Fruit fly (Drosophila melanogaster) whole organism, embryonic: ENCODE data around the gene Gss1.

ENCODE experiments used
- Asciz ChIP-seq: fragments of 200-800 bp; sonication (Bioruptor generic); optimal IDR thresholded peaks from 2 replicates; lab custom pipeline; 2017; ENCODE audit warnings: missing biosample characterization, mild to moderate bottlenecking, missing genetic modification characterization, missing genetic modification reagents
- C15 ChIP-seq: fragments of 200-800 bp; sonication (Bioruptor generic); IDR thresholded peaks from 3 replicates; pipeline ENCODE4 v1.3.6; 2022; ENCODE audit warnings: missing biosample characterization, missing genetic modification characterization
- CG11456 ChIP-seq: fragments of 200-800 bp; sonication (Bioruptor generic); IDR thresholded peaks from 3 replicates; pipeline ENCODE4 v1.3.6; 2022; ENCODE audit warnings: missing biosample characterization, missing genetic modification characterization
- CG12299 ChIP-seq: fragments of 200-800 bp; sonication (Bioruptor generic); optimal IDR thresholded peaks from 2 replicates; lab custom pipeline; 2018; ENCODE audit warnings: missing biosample characterization, mild to moderate bottlenecking, missing genetic modification characterization
- CG13287 ChIP-seq: fragments of 200-800 bp; sonication (Bioruptor generic); IDR thresholded peaks from 2 replicates; pipeline ENCODE4 v1.3.6; 2022; ENCODE audit warnings: missing biosample characterization, missing genetic modification characterization; ENCODE audit not compliant: partially characterized antibody
- CG1603 ChIP-seq: fragments of 200-800 bp; sonication (Bioruptor generic); optimal IDR thresholded peaks from 2 replicates; lab custom pipeline; 2019; ENCODE audit warnings: missing biosample characterization, mild to moderate bottlenecking, missing genetic modification characterization, moderate library complexity
- CG17328 ChIP-seq: fragments of 200-800 bp; sonication (Bioruptor generic); IDR thresholded peaks from 2 replicates; pipeline ENCODE4 v1.3.6; 2022; ENCODE audit warnings: missing biosample characterization, missing genetic modification characterization
- CG2129 ChIP-seq: fragments of 200-800 bp; sonication (Bioruptor generic); IDR thresholded peaks from 2 replicates; pipeline ENCODE4 v1.3.6; 2022; ENCODE audit warnings: missing biosample characterization, missing genetic modification characterization; ENCODE audit not compliant: partially characterized antibody
- CG31388 ChIP-seq: fragments of 200-800 bp; sonication (Bioruptor generic); optimal IDR thresholded peaks from 2 replicates; lab custom pipeline; 2016; ENCODE audit warnings: missing biosample characterization, missing genetic modification characterization
- CG33213 ChIP-seq: fragments of 200-800 bp; sonication (Bioruptor generic); optimal IDR thresholded peaks from 3 replicates; lab custom pipeline; 2016; ENCODE audit warnings: missing biosample characterization, missing genetic modification characterization
- Camta ChIP-seq: fragments of 200-800 bp; sonication (Bioruptor generic); optimal IDR thresholded peaks from 2 replicates; lab custom pipeline; 2016; ENCODE audit warnings: missing biosample characterization, missing genetic modification characterization
- Dek ChIP-seq: fragments of 200-800 bp; sonication (Bioruptor generic); optimal IDR thresholded peaks from 3 replicates; lab custom pipeline; 2019; ENCODE audit warnings: missing biosample characterization, mild to moderate bottlenecking, missing genetic modification characterization, moderate library complexity
- Doc2 ChIP-seq: fragments of 200-800 bp; sonication (Bioruptor generic); IDR thresholded peaks from 2 replicates; pipeline ENCODE4 v1.3.6; 2022; ENCODE audit warnings: missing biosample characterization, missing genetic modification characterization
- Dp ChIP-seq: fragments of 200-800 bp; sonication (Bioruptor generic); optimal IDR thresholded peaks from 2 replicates; lab custom pipeline; 2018; ENCODE audit warnings: missing biosample characterization, mild to moderate bottlenecking, missing genetic modification characterization, moderate library complexity
- Gsc ChIP-seq: fragments of 200-800 bp; sonication (Bioruptor generic); IDR thresholded peaks from 2 replicates; pipeline ENCODE4 v1.3.6; 2022; ENCODE audit warnings: missing biosample characterization, missing genetic modification characterization
- HLHmδ ChIP-seq: fragments of 200-800 bp; sonication (Bioruptor generic); optimal IDR thresholded peaks from 2 replicates; lab custom pipeline; 2018; ENCODE audit warnings: missing biosample characterization, mild to moderate bottlenecking, missing genetic modification characterization, moderate library complexity
- Kr ChIP-seq: fragments of 200-800 bp; sonication (Bioruptor generic); optimal IDR thresholded peaks from 2 replicates; lab custom pipeline; 2017; ENCODE audit warnings: missing biosample characterization, mild to moderate bottlenecking, missing genetic modification characterization
- MESR4 ChIP-seq: fragments of 200-800 bp; sonication (Bioruptor generic); optimal IDR thresholded peaks from 2 replicates; lab custom pipeline; 2018; ENCODE audit warnings: missing biosample characterization, mild to moderate bottlenecking, missing genetic modification characterization, moderate library complexity
- Med ChIP-seq: fragments of 200-800 bp; sonication (Bioruptor generic); peaks from one replicate; lab custom pipeline; 2016; ENCODE audit warnings: missing biosample characterization, missing genetic modification characterization, mild to moderate bottlenecking, inconsistent platforms, moderate library complexity
- NK7.1 ChIP-seq: fragments of 200-800 bp; sonication (Bioruptor generic); optimal IDR thresholded peaks from 3 replicates; lab custom pipeline; 2016; ENCODE audit warnings: missing biosample characterization, missing genetic modification characterization
- Rfx ChIP-seq: fragments of 200-800 bp; sonication (Bioruptor generic); IDR thresholded peaks from 2 replicates; pipeline ENCODE4 v1.3.6; 2022; ENCODE audit warnings: missing biosample characterization, missing genetic modification characterization
- Side ChIP-seq: fragments of 200-800 bp; sonication (Bioruptor generic); optimal IDR thresholded peaks from 2 replicates; lab custom pipeline; 2016; ENCODE audit warnings: missing biosample characterization, missing genetic modification characterization
- Trl ChIP-seq, 3 experiments: fragments of >200 bp in 2 of 3; fragments of 200-800 bp in 1 of 3; sonication (Bioruptor generic) in 1 of 3; optimal IDR thresholded peaks; 2 replicates in 1 of 3; 3 replicates in 2 of 3; lab custom pipeline; 2016 to 2017; ENCODE audit warnings: missing biosample characterization in 1 of 3, missing genetic modification characterization in 1 of 3
- Xbp1 ChIP-seq: fragments of 200-800 bp; sonication (Bioruptor generic); optimal IDR thresholded peaks from 3 replicates; lab custom pipeline; 2016; ENCODE audit warnings: missing biosample characterization, mild to moderate bottlenecking, missing genetic modification characterization
- ase ChIP-seq: fragments of 200-800 bp; sonication (Bioruptor generic); IDR thresholded peaks from 3 replicates; pipeline ENCODE4 v1.3.6; 2022; ENCODE audit warnings: missing biosample characterization, missing genetic modification characterization
- ato ChIP-seq: fragments of 200-800 bp; sonication (Bioruptor generic); IDR thresholded peaks from 2 replicates; pipeline ENCODE4 v1.3.6; 2022; ENCODE audit warnings: missing biosample characterization, missing genetic modification characterization; ENCODE audit not compliant: partially characterized antibody
- br ChIP-seq: fragments of >200 bp; optimal IDR thresholded peaks from 2 replicates; lab custom pipeline; 2017
- bsh ChIP-seq, 2 experiments: fragments of 200-800 bp; sonication (Bioruptor generic); optimal IDR thresholded peaks; 2 replicates each; lab custom pipeline; 2017 to 2018; ENCODE audit warnings: mild to moderate bottlenecking in 2 of 2, missing biosample characterization in 2 of 2, missing genetic modification characterization in 2 of 2, moderate library complexity in 1 of 2
- croc ChIP-seq: fragments of 200-800 bp; sonication (Bioruptor generic); conservative IDR thresholded peaks from 3 replicates; pipeline ENCODE4 v1.3.6; 2022; ENCODE audit warnings: missing biosample characterization, missing genetic modification characterization
- crol ChIP-seq: fragments of 200-800 bp; sonication (Bioruptor generic); IDR thresholded peaks from 2 replicates; pipeline ENCODE4 v1.3.6; 2022; ENCODE audit warnings: missing biosample characterization, missing genetic modification characterization
- cwo ChIP-seq: fragments of 200-800 bp; sonication (Bioruptor generic); optimal IDR thresholded peaks from 3 replicates; lab custom pipeline; 2017; ENCODE audit warnings: missing biosample characterization, missing genetic modification characterization, mild to moderate bottlenecking, moderate library complexity, missing genetic modification reagents
- fd96Cb ChIP-seq: fragments of 200-800 bp; sonication (Bioruptor generic); optimal IDR thresholded peaks from 2 replicates; lab custom pipeline; 2018; ENCODE audit warnings: missing biosample characterization, mild to moderate bottlenecking, missing genetic modification characterization, moderate library complexity
- fu2 ChIP-seq: fragments of 200-800 bp; sonication (Bioruptor generic); optimal IDR thresholded peaks from 2 replicates; lab custom pipeline; 2016; ENCODE audit warnings: missing biosample characterization, missing genetic modification characterization
- grn ChIP-seq: fragments of 200-800 bp; sonication (Bioruptor generic); optimal IDR thresholded peaks from 3 replicates; lab custom pipeline; 2017; ENCODE audit warnings: missing biosample characterization, missing genetic modification characterization
- her ChIP-seq: fragments of 200-800 bp; sonication (Bioruptor generic); optimal IDR thresholded peaks from 2 replicates; lab custom pipeline; 2016; ENCODE audit warnings: missing biosample characterization, missing genetic modification characterization
- klu ChIP-seq: fragments of 200-800 bp; sonication (Bioruptor generic); IDR thresholded peaks from 2 replicates; pipeline ENCODE4 v1.3.6; 2022; ENCODE audit warnings: missing biosample characterization, missing genetic modification characterization
- lilli ChIP-seq: fragments of 200-800 bp; sonication (Bioruptor generic); optimal IDR thresholded peaks from 3 replicates; lab custom pipeline; 2016; ENCODE audit warnings: missing biosample characterization, missing genetic modification characterization
- oc ChIP-seq: fragments of 200-800 bp; sonication (Bioruptor generic); optimal IDR thresholded peaks from 2 replicates; lab custom pipeline; 2018; ENCODE audit warnings: missing biosample characterization, mild to moderate bottlenecking, missing genetic modification characterization, moderate library complexity
- otp ChIP-seq: fragments of 200-800 bp; sonication (Bioruptor generic); IDR thresholded peaks from 3 replicates; pipeline ENCODE4, ENCODE4 v1.3.6; 2022; ENCODE audit warnings: missing biosample characterization, missing genetic modification characterization
- psq ChIP-seq: fragments of 200-800 bp; sonication (Bioruptor generic); optimal IDR thresholded peaks from 2 replicates; lab custom pipeline; 2017; ENCODE audit warnings: missing biosample characterization, missing genetic modification characterization
- pum ChIP-seq: fragments of 200-800 bp; sonication (Bioruptor generic); optimal IDR thresholded peaks from 2 replicates; lab custom pipeline; 2016; ENCODE audit warnings: missing biosample characterization, missing genetic modification characterization
- scrt ChIP-seq: fragments of 200-800 bp; sonication (Bioruptor generic); optimal IDR thresholded peaks from 2 replicates; lab custom pipeline; 2018; ENCODE audit warnings: missing biosample characterization, mild to moderate bottlenecking, missing genetic modification characterization, moderate library complexity
- sens-2 ChIP-seq: fragments of 200-800 bp; sonication (Bioruptor generic); IDR thresholded peaks from 2 replicates; pipeline ENCODE4 v1.3.6; 2022; ENCODE audit warnings: missing biosample characterization, missing genetic modification characterization
- sisA ChIP-seq: fragments of 200-800 bp; sonication (Bioruptor generic); IDR thresholded peaks from 2 replicates; pipeline ENCODE4 v1.3.6; 2022; ENCODE audit warnings: missing biosample characterization, missing genetic modification characterization
- slbo ChIP-seq: fragments of 200-800 bp; sonication (Bioruptor generic); IDR thresholded peaks from 2 replicates; pipeline ENCODE4 v1.3.6; 2022; ENCODE audit warnings: missing biosample characterization, missing genetic modification characterization
- so ChIP-seq: fragments of 200-800 bp; sonication (Bioruptor generic); IDR thresholded peaks from 3 replicates; pipeline ENCODE4 v1.3.6; 2022; ENCODE audit warnings: missing biosample characterization, missing genetic modification characterization
- sr ChIP-seq: fragments of 200-800 bp; sonication (Bioruptor generic); IDR thresholded peaks from 3 replicates; pipeline ENCODE4 v1.3.6; 2022; ENCODE audit warnings: missing biosample characterization, missing genetic modification characterization
- tll ChIP-seq, 2 experiments: fragments of 200-800 bp in 1 of 2; fragments of >200 bp in 1 of 2; sonication (Bioruptor generic) in 1 of 2; optimal IDR thresholded peaks; 2 replicates each; lab custom pipeline; 2017 to 2019; ENCODE audit warnings: missing biosample characterization in 2 of 2, missing genetic modification characterization in 2 of 2, mild to moderate bottlenecking in 1 of 2, moderate library complexity in 1 of 2
- toy ChIP-seq: fragments of 200-800 bp; sonication (Bioruptor generic); IDR thresholded peaks from 2 replicates; pipeline ENCODE4 v1.3.6; 2022; ENCODE audit warnings: missing biosample characterization, missing genetic modification characterization

Gene Gss1

DNA sequence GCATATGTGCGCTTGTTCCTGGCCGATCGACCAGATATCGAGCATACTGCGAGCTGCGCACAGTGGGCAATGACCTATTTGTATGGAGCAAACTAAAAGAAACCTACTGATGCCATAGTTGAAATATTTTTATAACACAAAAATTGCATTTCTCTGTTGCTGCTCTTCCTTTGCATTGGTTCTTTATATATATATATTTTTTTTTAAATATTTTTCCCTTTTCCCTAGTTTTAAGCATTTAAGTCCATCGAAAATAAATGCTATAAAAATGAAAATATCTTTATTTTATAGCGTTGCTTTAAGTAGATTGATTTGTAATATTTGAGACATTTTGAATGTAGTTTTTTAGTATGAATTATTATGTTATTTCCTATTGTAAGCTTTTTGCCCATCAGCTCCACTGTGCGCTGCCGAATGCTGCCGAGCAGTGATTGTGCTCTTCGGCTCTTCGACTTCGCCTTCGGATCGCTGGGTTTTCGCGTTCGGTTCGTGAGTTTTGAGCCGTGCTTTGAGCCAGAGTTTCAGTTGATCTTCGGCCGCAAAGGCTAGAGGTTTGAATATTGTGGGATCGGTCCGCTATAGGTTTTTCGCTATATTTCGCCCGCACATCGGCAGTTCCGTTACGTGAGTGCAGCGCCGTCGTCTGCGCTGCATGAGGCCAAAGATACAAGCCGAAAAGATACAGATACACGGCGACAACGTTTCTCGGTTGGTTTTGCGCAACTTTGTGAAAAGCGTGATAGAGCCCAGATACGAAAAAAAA is 21.8 kb downstream of the Gss1 start, which contains the start of gene CG6847 (continued):
- TF ChIP-seq MESR4 (GFP tag; lab: Kevin White, UChicago) (no peak), sisA (GFP tag; lab: Robert Waterston, UW) (peak; percentile 8; the same call in 1 of the 2 replicates), crol (no peak), so (GFP tag; lab: Robert Waterston, UW) (no peak), CG1603 (tag; lab: Kevin White, UChicago) (no peak), klu (GFP tag; lab: Robert Waterston, UW) (no peak; the same call in 1 of the 2 replicates), lilli (GFP tag; lab: Kevin White, UChicago) (peak; percentile 57), CG13287 (GFP tag; lab: Robert Waterston, UW) (no peak; the same call in 1 of the 2 replicates), Doc2 (no peak), ase (GFP tag; lab: Robert Waterston, UW) (no peak), CG2129 (GFP tag; lab: Robert Waterston, UW) (no peak), C15 (GFP tag; lab: Robert Waterston, UW) (no peak), CG17328 (0 out of 2 replicates have a peak, but pooled peaks have one; percentile 31), Kr (no peak), psq (GFP tag; lab: Kevin White, UChicago) (peak; percentile 16), slbo (GFP tag; lab: Robert Waterston, UW) (peak; percentile 61), NK7.1 (GFP tag; lab: Kevin White, UChicago) (no peak), tll (GFP tag; optimal IDR thresholded peaks at IDR 0.05; lab: Kevin White, UChicago) (no peak), Dek (tag; lab: Kevin White, UChicago) (peak; percentile 59), cwo (GFP tag; lab: Kevin White, UChicago) (peak; percentile 37), CG33213 (GFP tag; lab: Kevin White, UChicago) (no peak), pum (GFP tag; lab: Kevin White, UChicago) (peak; percentile 13), HLHmδ (no peak), Med (GFP tag; lab: Kevin White, UChicago) (peak; percentile 74), Asciz (GFP tag; lab: Kevin White, UChicago) (peak; percentile 3), Dp (GFP tag; lab: Kevin White, UChicago) (no peak), croc (peak; percentile 46), scrt (GFP tag; lab: Kevin White, UChicago) (peak; percentile 21), Trl (optimal IDR thresholded peaks at IDR 0.05; lab: Kevin White, UChicago) (no peak), Trl (GFP tag; optimal IDR thresholded peaks at IDR 0.05; lab: Kevin White, UChicago) (peak; percentile 12), sens-2 (GFP tag; lab: Robert Waterston, UW) (no peak), Xbp1 (GFP tag; lab: Kevin White, UChicago) (peak; percentile 72), CG31388 (no peak), oc (tag; lab: Kevin White, UChicago) (peak; percentile 62), otp (GFP tag; lab: Robert Waterston, UW) (no peak), Gsc (GFP tag; lab: Robert Waterston, UW) (no peak), Camta (GFP tag; lab: Kevin White, UChicago) (peak; percentile 28), Side (GFP tag; lab: Kevin White, UChicago) (no peak), ato (GFP tag; lab: Robert Waterston, UW) (no peak), Rfx (GFP tag; lab: Robert Waterston, UW) (peak; percentile 64), grn (GFP tag; lab: Kevin White, UChicago) (no peak), CG11456 (GFP tag; lab: Robert Waterston, UW) (peak; percentile 53; the same call in 1 of the 3 replicates), CG12299 (peak; percentile 50), sr (GFP tag; lab: Robert Waterston, UW) (peak; percentile 60; the same call in 2 of the 3 replicates), fu2 (no peak), fd96Cb (tag; lab: Kevin White, UChicago) (peak; percentile 39), br (lab: Kevin White, UChicago) (no peak), bsh (GFP tag; optimal IDR thresholded peaks at IDR 0.05; lab: Kevin White, UChicago) (peak; percentile 67 to 71), her (GFP tag; lab: Kevin White, UChicago) (no peak), toy (GFP tag; lab: Robert Waterston, UW) (no peak)
